Fruit fly (Drosophila melanogaster) whole organism, embryonic: ENCODE measurements around the gene TotA.

Source experiments
- Atf-2 ChIP-seq: fragments of 200-800 bp; sonication (Bioruptor generic); optimal IDR thresholded peaks from 2 replicates; lab custom pipeline; 2016; ENCODE audit warnings: missing biosample characterization, missing genetic modification characterization
- Atf6 ChIP-seq: fragments of 200-800 bp; sonication (Bioruptor generic); IDR thresholded peaks from 2 replicates; pipeline ENCODE4 v1.3.6; 2022; ENCODE audit warnings: missing biosample characterization, missing genetic modification characterization
- Bgb ChIP-seq: fragments of 200-800 bp; sonication (Bioruptor generic); IDR thresholded peaks from 2 replicates; pipeline ENCODE4 v1.3.6; 2022; ENCODE audit warnings: missing biosample characterization, missing genetic modification characterization; ENCODE audit not compliant: partially characterized antibody
- CG10462 ChIP-seq: fragments of 200-800 bp; sonication (Bioruptor generic); optimal IDR thresholded peaks from 2 replicates; lab custom pipeline; 2016; ENCODE audit warnings: missing biosample characterization, missing genetic modification characterization
- CG12391 ChIP-seq: fragments of 200-800 bp; sonication (Bioruptor generic); optimal IDR thresholded peaks from 3 replicates; lab custom pipeline; 2018; ENCODE audit warnings: missing biosample characterization, mild to moderate bottlenecking, missing genetic modification characterization, moderate library complexity
- CG14014 ChIP-seq: fragments of 200-800 bp; sonication (Bioruptor generic); IDR thresholded peaks from 2 replicates; pipeline ENCODE4 v1.3.6; 2022; ENCODE audit warnings: missing biosample characterization, missing genetic modification characterization
- CG14860 ChIP-seq: fragments of 200-800 bp; sonication (Bioruptor generic); IDR thresholded peaks from 3 replicates; pipeline ENCODE4 v1.3.6; 2022; ENCODE audit warnings: missing biosample characterization, missing genetic modification characterization; ENCODE audit not compliant: partially characterized antibody
- CG15011 ChIP-seq: fragments of 200-800 bp; sonication (Bioruptor generic); optimal IDR thresholded peaks from 3 replicates; lab custom pipeline; 2018; ENCODE audit warnings: missing biosample characterization, mild to moderate bottlenecking, missing genetic modification characterization
- CG15269 ChIP-seq: fragments of 200-800 bp; sonication (Bioruptor generic); optimal IDR thresholded peaks from 2 replicates; lab custom pipeline; 2018; ENCODE audit warnings: missing biosample characterization, mild to moderate bottlenecking, missing genetic modification characterization, moderate library complexity
- CG15601 ChIP-seq: fragments of 200-800 bp; sonication (Bioruptor generic); optimal IDR thresholded peaks from 3 replicates; lab custom pipeline; 2019; ENCODE audit warnings: missing biosample characterization, mild to moderate bottlenecking, missing genetic modification characterization, moderate library complexity
- CG17359 ChIP-seq: fragments of 200-800 bp; sonication (Bioruptor generic); optimal IDR thresholded peaks from 3 replicates; lab custom pipeline; 2018; ENCODE audit warnings: missing biosample characterization, mild to moderate bottlenecking, missing genetic modification characterization, moderate library complexity
- CG17912 ChIP-seq: fragments of 200-800 bp; sonication (Bioruptor generic); optimal IDR thresholded peaks from 2 replicates; lab custom pipeline; 2018; ENCODE audit warnings: missing biosample characterization, mild to moderate bottlenecking, missing genetic modification characterization
- CG31224 ChIP-seq: fragments of 200-800 bp; sonication (Bioruptor generic); IDR thresholded peaks from 2 replicates; pipeline ENCODE4 v1.3.6; 2022; ENCODE audit warnings: missing biosample characterization, missing genetic modification characterization
- CG3163 ChIP-seq: fragments of 200-800 bp; sonication (Bioruptor generic); optimal IDR thresholded peaks from 3 replicates; lab custom pipeline; 2016; ENCODE audit warnings: missing biosample characterization, missing genetic modification characterization
- CG3281 ChIP-seq: fragments of 200-800 bp; sonication (Bioruptor generic); optimal IDR thresholded peaks from 3 replicates; lab custom pipeline; 2017; ENCODE audit warnings: missing biosample characterization, mild to moderate bottlenecking, missing genetic modification characterization
- CG3726 ChIP-seq: fragments of 200-800 bp; sonication (Bioruptor generic); IDR thresholded peaks from 3 replicates; pipeline ENCODE4, ENCODE4 v1.3.6; 2022; ENCODE audit warnings: missing biosample characterization, missing genetic modification characterization
- CG6175 ChIP-seq: fragments of 200-800 bp; sonication (Bioruptor generic); IDR thresholded peaks from 3 replicates; pipeline ENCODE4 v1.3.6; 2022; ENCODE audit warnings: missing biosample characterization, missing genetic modification characterization
- CG6791 ChIP-seq: fragments of 200-800 bp; sonication (Bioruptor generic); IDR thresholded peaks from 3 replicates; pipeline ENCODE4 v1.3.6; 2022; ENCODE audit warnings: missing biosample characterization, missing genetic modification characterization; ENCODE audit not compliant: partially characterized antibody
- CG7357 ChIP-seq: fragments of 200-800 bp; sonication (Bioruptor generic); IDR thresholded peaks from 3 replicates; pipeline ENCODE4 v1.3.6; 2022; ENCODE audit warnings: missing biosample characterization, missing genetic modification characterization
- CG8924 ChIP-seq: fragments of 200-800 bp; optimal IDR thresholded peaks from 3 replicates; lab custom pipeline; 2019; ENCODE audit warnings: missing biosample characterization, mild to moderate bottlenecking, missing genetic modification characterization, moderate library complexity
- CG9797 ChIP-seq: fragments of 200-800 bp; sonication (Bioruptor generic); optimal IDR thresholded peaks from 3 replicates; lab custom pipeline; 2018; ENCODE audit warnings: missing biosample characterization, mild to moderate bottlenecking, missing genetic modification characterization
- D19A ChIP-seq: fragments of 200-800 bp; optimal IDR thresholded peaks from 3 replicates; lab custom pipeline; 2019; ENCODE audit warnings: missing biosample characterization, mild to moderate bottlenecking, missing genetic modification characterization, moderate library complexity
- D19B ChIP-seq: fragments of 200-800 bp; sonication (Bioruptor generic); optimal IDR thresholded peaks from 2 replicates; lab custom pipeline; 2017; ENCODE audit warnings: missing biosample characterization, mild to moderate bottlenecking, missing genetic modification characterization
- Dip2 ChIP-seq: fragments of 200-800 bp; sonication (Bioruptor generic); IDR thresholded peaks from 2 replicates; pipeline ENCODE4 v1.3.6; 2022; ENCODE audit warnings: missing biosample characterization, missing genetic modification characterization
- Drgx ChIP-seq: fragments of 200-800 bp; sonication (Bioruptor generic); IDR thresholded peaks from 2 replicates; pipeline ENCODE4 v1.3.6; 2022; ENCODE audit warnings: missing biosample characterization, missing genetic modification characterization
- Elba2 ChIP-seq: fragments of 200-800 bp; sonication (Bioruptor generic); optimal IDR thresholded peaks from 3 replicates; lab custom pipeline; 2016; ENCODE audit warnings: missing biosample characterization, missing genetic modification characterization
- Hmx ChIP-seq: fragments of 200-800 bp; sonication (Bioruptor generic); optimal IDR thresholded peaks from 2 replicates; lab custom pipeline; 2016; ENCODE audit warnings: missing biosample characterization, missing genetic modification characterization
- Lpt ChIP-seq: fragments of >200 bp; optimal IDR thresholded peaks from 2 replicates; lab custom pipeline; 2018; ENCODE audit warnings: missing biosample characterization, missing genetic modification characterization
- NK7.1 ChIP-seq: fragments of 200-800 bp; sonication (Bioruptor generic); optimal IDR thresholded peaks from 3 replicates; lab custom pipeline; 2016; ENCODE audit warnings: missing biosample characterization, missing genetic modification characterization
- Sox100B ChIP-seq: fragments of 200-800 bp; sonication (Bioruptor generic); optimal IDR thresholded peaks from 3 replicates; lab custom pipeline; 2018; ENCODE audit warnings: missing biosample characterization, mild to moderate bottlenecking, missing genetic modification characterization
- Sry-δ ChIP-seq: fragments of 200-800 bp; sonication (Bioruptor generic); optimal IDR thresholded peaks from 2 replicates; lab custom pipeline; 2016; ENCODE audit warnings: missing biosample characterization, missing genetic modification characterization
- Vsx1 ChIP-seq: fragments of 200-800 bp; sonication (Bioruptor generic); optimal IDR thresholded peaks from 2 replicates; lab custom pipeline; 2017; ENCODE audit warnings: missing biosample characterization, mild to moderate bottlenecking, missing genetic modification characterization, missing genetic modification reagents
- Xrp1 ChIP-seq: fragments of 200-800 bp; sonication (Bioruptor generic); IDR thresholded peaks from 2 replicates; pipeline ENCODE4 v1.3.6; 2022; ENCODE audit warnings: missing biosample characterization, missing genetic modification characterization
- da ChIP-seq: fragments of 200-800 bp; sonication (Bioruptor generic); optimal IDR thresholded peaks from 2 replicates; lab custom pipeline; 2016; ENCODE audit warnings: missing biosample characterization, missing genetic modification characterization
- emc ChIP-seq: fragments of 200-800 bp; sonication (Bioruptor generic); optimal IDR thresholded peaks from 2 replicates; lab custom pipeline; 2016; ENCODE audit warnings: missing biosample characterization, missing genetic modification characterization
- ewg ChIP-seq: fragments of 200-800 bp; sonication (Bioruptor generic); optimal IDR thresholded peaks from 3 replicates; lab custom pipeline; 2017; ENCODE audit warnings: mild to moderate bottlenecking, missing biosample characterization, missing genetic modification reagents, missing genetic modification characterization
- hb ChIP-seq: fragments of 200-800 bp; sonication (Bioruptor generic); IDR thresholded peaks from 3 replicates; pipeline ENCODE4 v1.3.6; 2022; ENCODE audit warnings: missing biosample characterization, missing genetic modification characterization; ENCODE audit not compliant: partially characterized antibody
- ind ChIP-seq: fragments of 200-800 bp; sonication (Bioruptor generic); optimal IDR thresholded peaks from 3 replicates; lab custom pipeline; 2016; ENCODE audit warnings: missing biosample characterization, missing genetic modification characterization
- klu ChIP-seq: fragments of 200-800 bp; sonication (Bioruptor generic); IDR thresholded peaks from 2 replicates; pipeline ENCODE4 v1.3.6; 2022; ENCODE audit warnings: missing biosample characterization, missing genetic modification characterization
- maf-S ChIP-seq: fragments of 200-800 bp; sonication (Bioruptor generic); optimal IDR thresholded peaks from 2 replicates; lab custom pipeline; 2016; ENCODE audit warnings: missing biosample characterization, missing genetic modification characterization
- nom ChIP-seq: fragments of 200-800 bp; sonication (Bioruptor generic); optimal IDR thresholded peaks from 2 replicates; lab custom pipeline; 2017; ENCODE audit warnings: missing biosample characterization, missing genetic modification characterization, mild to moderate bottlenecking, moderate library complexity, missing genetic modification reagents
- pita ChIP-seq: fragments of 200-800 bp; sonication (Bioruptor generic); optimal IDR thresholded peaks from 2 replicates; lab custom pipeline; 2017; ENCODE audit warnings: missing biosample characterization, mild to moderate bottlenecking, missing genetic modification characterization
- pum ChIP-seq: fragments of 200-800 bp; sonication (Bioruptor generic); optimal IDR thresholded peaks from 2 replicates; lab custom pipeline; 2016; ENCODE audit warnings: missing biosample characterization, missing genetic modification characterization
- ro ChIP-seq: fragments of 200-800 bp; sonication (Bioruptor generic); IDR thresholded peaks from 2 replicates; pipeline ENCODE4 v1.3.6; 2022; ENCODE audit warnings: missing biosample characterization, missing genetic modification characterization
- sens-2 ChIP-seq: fragments of 200-800 bp; sonication (Bioruptor generic); IDR thresholded peaks from 2 replicates; pipeline ENCODE4 v1.3.6; 2022; ENCODE audit warnings: missing biosample characterization, missing genetic modification characterization
- sna ChIP-seq: fragments of 200-800 bp; sonication (Bioruptor generic); IDR thresholded peaks from 2 replicates; pipeline ENCODE4 v1.3.6; 2022; ENCODE audit warnings: missing biosample characterization, missing genetic modification characterization; ENCODE audit not compliant: partially characterized antibody
- ssp ChIP-seq: fragments of 200-800 bp; sonication (Bioruptor generic); IDR thresholded peaks from 2 replicates; pipeline ENCODE4 v1.3.6; 2022; ENCODE audit warnings: missing biosample characterization, missing genetic modification characterization
- ttk ChIP-seq: fragments of 200-800 bp; sonication (Bioruptor generic); IDR thresholded peaks from 2 replicates; pipeline ENCODE4 v2.1.2; 2022; ENCODE audit warnings: missing biosample characterization, missing genetic modification characterization
- zf30C ChIP-seq: fragments of 200-800 bp; sonication (Bioruptor generic); optimal IDR thresholded peaks from 3 replicates; lab custom pipeline; 2018; ENCODE audit warnings: missing biosample characterization, mild to moderate bottlenecking, missing genetic modification characterization

Gene TotA

DNA sequence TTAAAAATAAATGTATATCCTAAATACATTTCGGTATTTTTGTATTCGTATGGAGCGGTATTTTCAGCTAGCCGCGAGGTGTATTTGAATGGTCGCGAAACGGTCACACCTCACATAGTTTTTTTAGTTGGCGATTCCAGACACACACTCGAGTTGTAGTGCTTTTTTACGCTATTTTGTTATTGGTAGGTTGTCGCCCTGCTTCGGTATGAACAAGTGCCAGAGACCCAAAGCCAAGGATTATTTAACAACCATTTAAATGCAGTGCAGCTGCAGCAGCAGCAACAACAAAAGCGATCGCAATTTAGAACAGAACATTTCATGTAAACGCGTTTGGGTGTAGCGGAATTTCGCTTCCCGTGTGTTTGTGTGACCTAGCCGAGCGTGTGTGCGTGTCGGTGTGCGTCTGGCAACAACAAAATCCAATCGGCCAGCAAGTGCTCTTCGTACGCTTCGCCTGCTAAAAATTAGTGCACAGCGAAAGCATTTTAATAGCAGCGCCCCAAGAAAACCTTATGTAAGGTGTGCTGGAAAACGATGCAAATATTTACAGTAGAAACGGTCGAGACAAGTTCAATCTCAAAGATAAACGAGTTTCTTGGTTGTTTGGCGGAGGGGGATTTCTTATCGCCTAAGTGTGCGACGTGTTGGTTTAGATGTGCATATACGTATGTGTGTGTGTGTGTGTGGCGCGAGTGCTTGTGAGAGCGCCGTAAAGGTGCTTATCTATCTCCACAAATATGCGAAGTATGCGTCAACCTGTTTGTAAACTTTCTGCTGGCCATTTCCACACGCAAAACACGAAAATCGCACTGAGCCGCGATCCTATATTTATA lies 37.9 kb upstream of the TotA start, which contains the start of gene Synd (continued):
- TF ChIP-seq CG15011 = no peak
- TF ChIP-seq CG12391 = no peak
- TF ChIP-seq ttk (GFP tag; lab: Robert Waterston, UW) = no peak
- TF ChIP-seq CG7357 (GFP tag; lab: Robert Waterston, UW) = peak; percentile 24; the same call in 1 of the 3 replicates
- no peak for TF ChIP-seq CG10462 (GFP tag; lab: Kevin White, UChicago)
- no peak for TF ChIP-seq da (GFP tag; lab: Kevin White, UChicago)
- peak; percentile 34 for TF ChIP-seq CG3281 (GFP tag; lab: Kevin White, UChicago)
- TF ChIP-seq CG3163 (GFP tag; lab: Kevin White, UChicago) = peak; percentile 15
- no peak for TF ChIP-seq CG14860 (GFP tag; lab: Robert Waterston, UW)
- TF ChIP-seq Sry-δ (GFP tag; lab: Kevin White, UChicago) = peak; percentile 1
- no peak for TF ChIP-seq Atf6 (GFP tag; lab: Robert Waterston, UW)
- TF ChIP-seq sens-2 (GFP tag; lab: Robert Waterston, UW) = no peak
- TF ChIP-seq nom (GFP tag; lab: Kevin White, UChicago) = peak; percentile 48
- TF ChIP-seq CG8924 = peak; percentile 63
- peak; percentile 2 for TF ChIP-seq CG15269 (tag; lab: Kevin White, UChicago)
- no peak for TF ChIP-seq pita (GFP tag; lab: Kevin White, UChicago)
- TF ChIP-seq CG9797 (GFP tag; lab: Kevin White, UChicago) = peak; percentile 85
- no peak for TF ChIP-seq emc (GFP tag; lab: Kevin White, UChicago)
- TF ChIP-seq NK7.1 (GFP tag; lab: Kevin White, UChicago) = no peak
- peak; percentile 6 for TF ChIP-seq CG17359
- no peak for TF ChIP-seq ewg
- no peak for TF ChIP-seq Vsx1
- TF ChIP-seq CG17912 (GFP tag; lab: Kevin White, UChicago) = no peak
- no peak for TF ChIP-seq Sox100B (GFP tag; lab: Kevin White, UChicago)
- 0 out of 2 replicates have a peak, but pooled peaks have one; percentile 16 for TF ChIP-seq Drgx (GFP tag; lab: Robert Waterston, UW)
- no peak for TF ChIP-seq CG15601
- TF ChIP-seq maf-S (GFP tag; lab: Kevin White, UChicago) = no peak
- no peak for TF ChIP-seq Hmx (GFP tag; lab: Kevin White, UChicago)
- TF ChIP-seq ro (GFP tag; lab: Robert Waterston, UW) = no peak
- peak; percentile 22 for TF ChIP-seq D19A (tag; lab: Kevin White, UChicago)
- TF ChIP-seq hb (GFP tag; lab: Robert Waterston, UW) = 0 out of 3 replicates have a peak, but pooled peaks have one; percentile 29
- peak; percentile 26; the same call in 1 of the 2 replicates for TF ChIP-seq Bgb (GFP tag; lab: Robert Waterston, UW)
- TF ChIP-seq Atf-2 (GFP tag; lab: Kevin White, UChicago) = no peak
- no peak for TF ChIP-seq CG31224 (GFP tag; lab: Robert Waterston, UW)
- no peak for TF ChIP-seq CG3726 (GFP tag; lab: Robert Waterston, UW)
- TF ChIP-seq pum (GFP tag; lab: Kevin White, UChicago) = no peak
- TF ChIP-seq Xrp1 (GFP tag; lab: Robert Waterston, UW) = no peak
- TF ChIP-seq Elba2 (GFP tag; lab: Kevin White, UChicago) = no peak
- peak; percentile 25 for TF ChIP-seq D19B (GFP tag; lab: Kevin White, UChicago)
- TF ChIP-seq Dip2 (GFP tag; lab: Robert Waterston, UW) = no peak
- TF ChIP-seq Lpt (GFP tag; lab: Kevin White, UChicago) = no peak
- no peak; the same call in 1 of the 2 replicates for TF ChIP-seq CG14014 (GFP tag; lab: Robert Waterston, UW)
- TF ChIP-seq ssp = no peak
- TF ChIP-seq ind (GFP tag; lab: Kevin White, UChicago) = no peak
- TF ChIP-seq klu (GFP tag; lab: Robert Waterston, UW) = no peak
- no peak for TF ChIP-seq CG6791 (GFP tag; lab: Robert Waterston, UW)
- TF ChIP-seq zf30C (GFP tag; lab: Kevin White, UChicago) = no peak
- 0 out of 2 replicates have a peak, but pooled peaks have one; percentile 26 for TF ChIP-seq sna (GFP tag; lab: Robert Waterston, UW)
- no peak for TF ChIP-seq CG6175 (GFP tag; lab: Robert Waterston, UW)
